Worm (Caenorhabditis elegans) whole organism, young adult: Measurements from ENCODE around the gene fzr-1.

Experiments
- die-1 ChIP-seq: sonication (generic microtip); optimal IDR thresholded peaks from 2 replicates; lab custom pipeline; 2016; ENCODE audit warnings: missing genotype, mild to moderate bottlenecking, missing genetic modification characterization, missing compliant biosample characterization
- efl-1 ChIP-seq: fragments of 150-350 bp; optimal IDR thresholded peaks from 2 replicates; lab custom pipeline; 2014; ENCODE audit warnings: missing biosample characterization, missing genetic modification reagents, missing genetic modification characterization
- egl-44 ChIP-seq: fragments of 200-800 bp; sonication (Bioruptor generic); IDR thresholded peaks from 2 replicates; pipeline ENCODE4 v1.3.6; 2022; ENCODE audit warnings: missing genetic modification reagents, missing genetic modification characterization, missing compliant biosample characterization
- hlh-12 ChIP-seq: sonication (generic microtip); optimal IDR thresholded peaks from 2 replicates; lab custom pipeline; 2016; ENCODE audit warnings: missing genetic modification characterization, missing compliant biosample characterization
- hmg-1.2 ChIP-seq: fragments of 200-800 bp; sonication (Bioruptor generic); IDR thresholded peaks from 2 replicates; pipeline ENCODE4 v1.3.6; 2022; ENCODE audit warnings: missing genetic modification reagents, missing genetic modification characterization, missing compliant biosample characterization
- nhr-90 ChIP-seq: sonication (generic microtip); optimal IDR thresholded peaks from 2 replicates; lab custom pipeline; 2016; ENCODE audit warnings: missing genotype, mild to moderate bottlenecking, missing genetic modification characterization, missing compliant biosample characterization
- ztf-3 ChIP-seq: fragments of 200-800 bp; sonication (Bioruptor generic); optimal IDR thresholded peaks from 2 replicates; lab custom pipeline; 2018; ENCODE audit warnings: mild to moderate bottlenecking, missing genetic modification characterization, missing compliant biosample characterization

DNA sequence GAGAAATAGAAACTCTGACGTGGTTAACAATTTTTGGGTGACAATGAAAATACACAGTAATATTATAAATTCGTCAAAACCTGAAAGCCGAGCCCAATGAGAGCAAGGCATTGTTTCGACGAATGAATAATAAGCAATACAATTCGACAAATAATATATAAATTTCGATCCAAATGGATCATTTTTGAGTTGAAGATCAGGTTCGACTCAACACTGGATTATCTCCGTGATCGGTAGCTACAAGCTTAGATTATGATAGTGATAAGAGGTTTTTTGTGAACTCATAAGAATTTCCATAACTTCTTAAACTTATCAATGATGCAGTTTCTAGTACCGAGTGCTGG, 26.4 kb downstream of the fzr-1 start:
- TF ChIP-seq hlh-12 (no peak), hmg-1.2 (GFP tag; lab: Robert Waterston, UW) (no peak), ztf-3 (GFP tag; lab: Kevin White, UChicago) (no peak), nhr-90 (tag; lab: Kevin White, UChicago) (no peak), die-1 (tag; lab: Kevin White, UChicago) (no peak), efl-1 (GFP tag; lab: Kevin White, UChicago) (no peak), egl-44 (no peak)
